Worm (Caenorhabditis elegans): ENCODE measurements around the gene mml-1.

The mml-1 gene

ce11 chrIII:7373802-7374435 is 612 bp downstream of the mml-1 start:
- TF ChIP-seq mdl-1 (tag; optimal IDR thresholded peaks at IDR 0.05) (no peak), isw-1 (GFP tag; IDR thresholded peaks at IDR 0.05) (no peak), ceh-63 (GFP tag; optimal IDR thresholded peaks at IDR 0.05) (no peak), efl-1 (optimal IDR thresholded peaks at IDR 0.05) (no peak), efl-1 (GFP tag; optimal IDR thresholded peaks at IDR 0.05 in 1 of 2) (peak in 1 of 2 experiments; percentile 78), egl-13 (tag; optimal IDR thresholded peaks at IDR 0.05) (no peak)

ce11 chrIII:7370569-7370968 is 4.0 kb downstream of the mml-1 start:
- TF ChIP-seq nhr-237 (tag; optimal IDR thresholded peaks at IDR 0.05) (no peak), F16B12.6 (tag; optimal IDR thresholded peaks at IDR 0.05) (no peak), pax-3 (tag; optimal IDR thresholded peaks at IDR 0.05) (no peak), lir-3 (tag; optimal IDR thresholded peaks at IDR 0.05; ENCODE audit: poor library complexity) (no peak), nhr-77 (tag; optimal IDR thresholded peaks at IDR 0.05) (no peak), ceh-90 (tag; optimal IDR thresholded peaks at IDR 0.05) (no peak), aha-1 (tag; optimal IDR thresholded peaks at IDR 0.05) (no peak), lin-35 (GFP tag; optimal IDR thresholded peaks at IDR 0.05) (no peak)

- no peak for TF ChIP-seq hlh-17 (GFP tag; optimal IDR thresholded peaks at IDR 0.05; ENCODE audit: borderline replicate concordance)
- TF ChIP-seq efl-3 (GFP tag; optimal IDR thresholded peaks at IDR 0.05) = no peak
- TF ChIP-seq ceh-8 (GFP tag; optimal IDR thresholded peaks at IDR 0.05) = no peak
- no peak for TF ChIP-seq sox-4 (tag; optimal IDR thresholded peaks at IDR 0.05)
- TF ChIP-seq nhr-77 (tag; optimal IDR thresholded peaks at IDR 0.05) = no peak
- TF ChIP-seq vab-15 (tag; optimal IDR thresholded peaks at IDR 0.05) = no peak
- TF ChIP-seq unc-30 (tag; optimal IDR thresholded peaks at IDR 0.05) = no peak
- no peak for TF ChIP-seq skn-1 (tag; optimal IDR thresholded peaks at IDR 0.05)
- TF ChIP-seq zag-1 (tag; optimal IDR thresholded peaks at IDR 0.05) = no peak
- no peak for TF ChIP-seq isw-1 (GFP tag; IDR thresholded peaks at IDR 0.05)
- peak; percentile 28 for TF ChIP-seq nhr-71 (tag; optimal IDR thresholded peaks at IDR 0.05)
- peak in 1 of 2 experiments; percentile 16 for TF ChIP-seq lin-35 (GFP tag; optimal IDR thresholded peaks at IDR 0.05)
- TF ChIP-seq elt-3 (tag; optimal IDR thresholded peaks at IDR 0.05) = peak in 1 of 6 experiments; percentile 10
- no peak for TF ChIP-seq ceh-63 (GFP tag; optimal IDR thresholded peaks at IDR 0.05)
- no peak for TF ChIP-seq lin-13 (GFP tag; optimal IDR thresholded peaks at IDR 0.05)
- no peak for TF ChIP-seq fkh-8 (tag; optimal IDR thresholded peaks at IDR 0.05)
- TF ChIP-seq unc-98 (GFP tag; IDR thresholded peaks at IDR 0.05) = no peak
- TF ChIP-seq egl-13 (tag; optimal IDR thresholded peaks at IDR 0.05) = no peak
- no peak for TF ChIP-seq sup-37 (GFP tag; optimal IDR thresholded peaks at IDR 0.05)
- no peak for TF ChIP-seq tlp-1 (tag; optimal IDR thresholded peaks at IDR 0.05)
- no peak for TF ChIP-seq tbx-2 (tag; optimal IDR thresholded peaks at IDR 0.05)
- peak; percentile 49 for TF ChIP-seq nhr-47 (tag; optimal IDR thresholded peaks at IDR 0.05)
- no peak for TF ChIP-seq efl-1 (optimal IDR thresholded peaks at IDR 0.05)
- peak in 1 of 2 experiments; percentile 1 for TF ChIP-seq efl-1 (GFP tag; optimal IDR thresholded peaks at IDR 0.05 in 1 of 2)
- no peak for TF ChIP-seq nhr-11 (tag; optimal IDR thresholded peaks at IDR 0.05)
- TF ChIP-seq pqm-1 (tag; optimal IDR thresholded peaks at IDR 0.05) = no peak
- no peak for TF ChIP-seq lir-3 (tag; optimal IDR thresholded peaks at IDR 0.05; ENCODE audit: poor library complexity)
- peak; percentile 12 for TF ChIP-seq lin-39 (tag; optimal IDR thresholded peaks at IDR 0.05)
- peak in 1 of 2 experiments; percentile 20 for TF ChIP-seq lsy-2 (tag; optimal IDR thresholded peaks at IDR 0.05)
- no peak for TF ChIP-seq jun-1 (tag; optimal IDR thresholded peaks at IDR 0.05)
- TF ChIP-seq pax-3 (tag; optimal IDR thresholded peaks at IDR 0.05) = no peak
- TF ChIP-seq nhr-90 (tag; optimal IDR thresholded peaks at IDR 0.05; ENCODE audit: poor library complexity) = peak; percentile 53
These were observed 5.0 kb downstream of the mml-1 start for ce11 chrIII:7369394-7370024.
